Worm (Caenorhabditis elegans) whole organism, L1 larva: Measurements from ENCODE around the gene sfxn-1.5.

Experiments used
- ceh-82 ChIP-seq, 3 experiments: fragments of 150-350 bp in 1 of 3; sonication (generic microtip) in 2 of 3; optimal IDR thresholded peaks; 2 replicates each; lab custom pipeline; 2014 to 2017; ENCODE audit warnings: missing biosample characterization in 3 of 3, missing genetic modification characterization in 3 of 3
- lin-39 ChIP-seq: fragments of 150-350 bp; optimal IDR thresholded peaks from 2 replicates; lab custom pipeline; 2014; ENCODE audit warnings: missing biosample characterization, missing genetic modification reagents, missing genetic modification characterization
- nhr-90 ChIP-seq: sonication (generic microtip); optimal IDR thresholded peaks from 2 replicates; lab custom pipeline; 2016; ENCODE audit warnings: mild to moderate bottlenecking, missing genetic modification characterization, missing compliant biosample characterization; ENCODE audit not compliant: poor library complexity
- unc-62 ChIP-seq: fragments of 150-350 bp; optimal IDR thresholded peaks from 2 replicates; lab custom pipeline; 2014; ENCODE audit warnings: missing biosample characterization, missing genetic modification reagents, missing genetic modification characterization

ce11 chrX:11673063-11673759 is 11.8 kb upstream of the sfxn-1.5 start:
- TF ChIP-seq unc-62 (GFP tag; lab: Kevin White, UChicago): no peak
- no peak for TF ChIP-seq lin-39 (tag; lab: Kevin White, UChicago)
- TF ChIP-seq ceh-82 (tag; optimal IDR thresholded peaks at IDR 0.05; lab: Kevin White, UChicago): no peak
- TF ChIP-seq nhr-90: no peak
